Fruit fly (Drosophila melanogaster): ENCODE results near the gene Cpr64Ac.

- TF ChIP-seq Jra (GFP tag; optimal IDR thresholded peaks at IDR 0.05) (no peak), Hr78 (GFP tag; optimal IDR thresholded peaks at IDR 0.05) (no peak), rgr (GFP tag; optimal IDR thresholded peaks at IDR 0.05) (no peak), pan (optimal IDR thresholded peaks at IDR 0.05) (no peak), Mio (GFP tag; optimal IDR thresholded peaks at IDR 0.05) (no peak), Myc (optimal IDR thresholded peaks at IDR 0.05) (no peak), Sp1 (GFP tag; optimal IDR thresholded peaks at IDR 0.05) (no peak), fru (GFP tag; optimal IDR thresholded peaks at IDR 0.05) (peak; percentile 23), Rel (GFP tag; optimal IDR thresholded peaks at IDR 0.05) (no peak), Rel (tag; optimal IDR thresholded peaks at IDR 0.05) (no peak)
These were observed 20.1 kb upstream of the Cpr64Ac start for dm6 chr3L:4232724-4233367.
